Worm (Caenorhabditis elegans) whole organism, young adult: ENCODE results near the gene srx-87.
A peak's percentile ranks its signal among the peaks of the same experiment; 100 is the strongest.

Experiments used
- B0035.1 ChIP-seq: sonication (generic microtip); optimal IDR thresholded peaks from 2 replicates; lab custom pipeline; 2016; ENCODE audit warnings: missing genetic modification characterization, mild to moderate bottlenecking, missing compliant biosample characterization, missing genotype, missing genetic modification reagents
- F22D6.2 ChIP-seq: sonication (generic microtip); optimal IDR thresholded peaks from 2 replicates; lab custom pipeline; 2016; ENCODE audit warnings: mild to moderate bottlenecking, missing genetic modification characterization, missing compliant biosample characterization
- F23B12.7 ChIP-seq: sonication (generic microtip); optimal IDR thresholded peaks from 2 replicates; lab custom pipeline; 2017; ENCODE audit warnings: missing genetic modification characterization, mild to moderate bottlenecking, missing compliant biosample characterization, antibody characterized with exemption, moderate library complexity; ENCODE audit not compliant: insufficient read depth
- K12H6.12 ChIP-seq: fragments of 200-800 bp; sonication (Bioruptor generic); optimal IDR thresholded peaks from 2 replicates; lab custom pipeline; 2018; ENCODE audit warnings: mild to moderate bottlenecking, missing genetic modification characterization, missing compliant biosample characterization
- Y67H2A.10 ChIP-seq: fragments of 200-800 bp; sonication (Bioruptor generic); conservative IDR thresholded peaks from 2 replicates; pipeline ENCODE4 v1.3.6; 2022; ENCODE audit warnings: missing genetic modification reagents, missing genetic modification characterization, missing compliant biosample characterization
- Y95B8A.8 ChIP-seq: fragments of 200-800 bp; sonication (Bioruptor generic); IDR thresholded peaks from 2 replicates; pipeline ENCODE4 v1.3.6; 2022; ENCODE audit warnings: missing genetic modification reagents, missing genetic modification characterization, missing compliant biosample characterization
- aptf-2 ChIP-seq: fragments of 200-800 bp; sonication (Bioruptor generic); conservative IDR thresholded peaks from 2 replicates; pipeline ENCODE4 v1.3.6; 2022; ENCODE audit warnings: missing genetic modification reagents, missing genetic modification characterization, missing compliant biosample characterization
- aptf-3 ChIP-seq: fragments of 200-800 bp; sonication (Bioruptor generic); IDR thresholded peaks from 2 replicates; pipeline ENCODE4 v1.3.6; 2022; ENCODE audit warnings: missing genetic modification characterization, missing compliant biosample characterization
- atf-7 ChIP-seq: sonication (generic microtip); optimal IDR thresholded peaks from 2 replicates; lab custom pipeline; 2017; ENCODE audit warnings: mild to moderate bottlenecking, missing genetic modification characterization, missing compliant biosample characterization
- attf-6 ChIP-seq: fragments of 200-800 bp; sonication (Bioruptor generic); IDR thresholded peaks from 2 replicates; pipeline ENCODE4 v1.3.6; 2022; ENCODE audit warnings: missing genetic modification reagents, missing genetic modification characterization, missing compliant biosample characterization
- bed-1 ChIP-seq: fragments of 200-800 bp; sonication (Bioruptor generic); IDR thresholded peaks from 2 replicates; pipeline ENCODE4 v1.3.6; 2022; ENCODE audit warnings: missing genetic modification reagents, missing genetic modification characterization, missing compliant biosample characterization
- cebp-2 ChIP-seq: fragments of 200-800 bp; sonication (Bioruptor generic); IDR thresholded peaks from 2 replicates; pipeline ENCODE4 v1.3.6; 2022; ENCODE audit warnings: missing genetic modification characterization, missing compliant biosample characterization
- ceh-100 ChIP-seq: fragments of 200-800 bp; sonication (Bioruptor generic); IDR thresholded peaks from 2 replicates; pipeline ENCODE4 v1.3.6; 2022; ENCODE audit warnings: missing genetic modification reagents, missing genetic modification characterization, missing compliant biosample characterization
- ceh-40 ChIP-seq: fragments of 200-800 bp; sonication (Bioruptor generic); IDR thresholded peaks from 2 replicates; pipeline ENCODE4 v1.3.6; 2022; ENCODE audit warnings: missing genetic modification characterization, missing compliant biosample characterization
- ceh-58 ChIP-seq: fragments of 200-800 bp; sonication (Bioruptor generic); IDR thresholded peaks from 2 replicates; pipeline ENCODE4 v1.3.6; 2022; ENCODE audit warnings: missing genetic modification characterization, missing compliant biosample characterization
- dpl-1 ChIP-seq: fragments of 150-350 bp; optimal IDR thresholded peaks from 2 replicates; lab custom pipeline; 2014; ENCODE audit warnings: missing biosample characterization, missing genetic modification reagents, missing genetic modification characterization
- efl-1 ChIP-seq: fragments of 150-350 bp; optimal IDR thresholded peaks from 2 replicates; lab custom pipeline; 2014; ENCODE audit warnings: missing biosample characterization, missing genetic modification reagents, missing genetic modification characterization
- ekl-4 ChIP-seq: fragments of 200-800 bp; sonication (Bioruptor generic); IDR thresholded peaks from 2 replicates; pipeline ENCODE4 v1.3.6; 2022; ENCODE audit warnings: missing genetic modification reagents, missing genetic modification characterization, missing compliant biosample characterization
- fkh-3 ChIP-seq: sonication (generic microtip); optimal IDR thresholded peaks from 2 replicates; lab custom pipeline; 2016; ENCODE audit warnings: mild to moderate bottlenecking, missing genetic modification characterization, missing compliant biosample characterization
- hlh-12 ChIP-seq: sonication (generic microtip); optimal IDR thresholded peaks from 2 replicates; lab custom pipeline; 2016; ENCODE audit warnings: missing genetic modification characterization, missing compliant biosample characterization
- lag-1 ChIP-seq: fragments of 200-800 bp; sonication (Bioruptor generic); IDR thresholded peaks from 2 replicates; pipeline ENCODE4 v1.3.6; 2022; ENCODE audit warnings: missing genetic modification reagents, missing genetic modification characterization, missing compliant biosample characterization
- let-526 ChIP-seq: fragments of 200-800 bp; sonication (Bioruptor generic); IDR thresholded peaks from 2 replicates; pipeline ENCODE4 v1.3.6; 2022; ENCODE audit warnings: missing genetic modification reagents, missing genetic modification characterization, missing compliant biosample characterization
- let-607 ChIP-seq, 2 experiments: fragments of 200-800 bp in 1 of 2; sonication (Bioruptor generic) in 1 of 2; sonication (generic microtip) in 1 of 2; optimal IDR thresholded peaks; 2 replicates each; lab custom pipeline; 2016 to 2018; ENCODE audit warnings: mild to moderate bottlenecking in 2 of 2, missing compliant biosample characterization in 2 of 2, missing genetic modification characterization in 2 of 2, moderate library complexity in 2 of 2, missing genotype in 1 of 2
- lin-26 ChIP-seq: fragments of 200-800 bp; sonication (Bioruptor generic); IDR thresholded peaks from 2 replicates; pipeline ENCODE4 v1.3.6; 2022; ENCODE audit warnings: missing genetic modification reagents, missing genetic modification characterization, missing compliant biosample characterization
- lin-54 ChIP-seq: fragments of 200-800 bp; sonication (Bioruptor generic); optimal IDR thresholded peaks from 2 replicates; lab custom pipeline; 2018; ENCODE audit warnings: mild to moderate bottlenecking, missing genetic modification characterization, missing compliant biosample characterization
- lir-1 ChIP-seq: fragments of 200-800 bp; sonication (Bioruptor generic); conservative IDR thresholded peaks from 2 replicates; pipeline ENCODE4 v1.3.6; 2022; ENCODE audit warnings: missing genetic modification reagents, missing genetic modification characterization, missing compliant biosample characterization
- lsl-1 ChIP-seq: fragments of 200-800 bp; sonication (Bioruptor generic); optimal IDR thresholded peaks from 2 replicates; lab custom pipeline; 2018; ENCODE audit warnings: mild to moderate bottlenecking, missing genetic modification characterization, moderate library complexity, missing compliant biosample characterization
- madf-3 ChIP-seq: fragments of 200-800 bp; sonication (Bioruptor generic); IDR thresholded peaks from 2 replicates; pipeline ENCODE4 v1.3.6; 2022; ENCODE audit warnings: missing genetic modification reagents, missing genetic modification characterization, missing compliant biosample characterization
- madf-6 ChIP-seq: fragments of 200-800 bp; sonication (Bioruptor generic); IDR thresholded peaks from 2 replicates; pipeline ENCODE4 v1.3.6; 2022; ENCODE audit warnings: missing genetic modification reagents, missing genetic modification characterization, missing compliant biosample characterization
- mcd-1 ChIP-seq: fragments of 200-800 bp; sonication (Bioruptor generic); IDR thresholded peaks from 2 replicates; pipeline ENCODE4 v1.3.6; 2022; ENCODE audit warnings: missing genetic modification reagents, missing genetic modification characterization, missing compliant biosample characterization
- mel-28 ChIP-seq: sonication (generic microtip); optimal IDR thresholded peaks from 2 replicates; lab custom pipeline; 2016; ENCODE audit warnings: borderline replicate concordance, mild to moderate bottlenecking, missing genetic modification characterization, missing compliant biosample characterization
- mes-4 ChIP-seq: sonication (generic microtip); optimal IDR thresholded peaks from 2 replicates; lab custom pipeline; 2016; ENCODE audit warnings: missing genotype, missing genetic modification characterization, missing compliant biosample characterization
- mxl-1 ChIP-seq: sonication (generic microtip); optimal IDR thresholded peaks from 2 replicates; lab custom pipeline; 2016; ENCODE audit warnings: missing genetic modification characterization, missing compliant biosample characterization
- nhr-80 ChIP-seq: sonication (generic microtip); optimal IDR thresholded peaks from 2 replicates; lab custom pipeline; 2016; ENCODE audit warnings: missing genetic modification characterization, missing compliant biosample characterization
- rcor-1 ChIP-seq: fragments of 200-800 bp; sonication (Bioruptor generic); IDR thresholded peaks from 2 replicates; pipeline ENCODE4 v1.3.6; 2022; ENCODE audit warnings: missing genetic modification reagents, missing genetic modification characterization, missing compliant biosample characterization
- repo-1 ChIP-seq: sonication (generic microtip); optimal IDR thresholded peaks from 2 replicates; lab custom pipeline; 2017; ENCODE audit warnings: mild to moderate bottlenecking, missing genetic modification characterization, missing compliant biosample characterization
- snpc-1.1 ChIP-seq: sonication (generic microtip); optimal IDR thresholded peaks from 2 replicates; lab custom pipeline; 2017; ENCODE audit warnings: missing genetic modification characterization, mild to moderate bottlenecking, missing compliant biosample characterization, antibody characterized with exemption, moderate library complexity, missing genotype, missing genetic modification reagents; ENCODE audit not compliant: insufficient read depth
- snpc-3.4 ChIP-seq: sonication (generic microtip); optimal IDR thresholded peaks from 2 replicates; lab custom pipeline; 2017; ENCODE audit warnings: missing genetic modification characterization, mild to moderate bottlenecking, missing compliant biosample characterization, antibody characterized with exemption, moderate library complexity, missing genotype, missing genetic modification reagents
- somi-1 ChIP-seq: fragments of 200-800 bp; sonication (Bioruptor generic); optimal IDR thresholded peaks from 2 replicates; lab custom pipeline; 2018; ENCODE audit warnings: mild to moderate bottlenecking, missing genetic modification characterization, missing compliant biosample characterization
- tbp1 ChIP-seq: fragments of 200-800 bp; sonication (Bioruptor generic); optimal IDR thresholded peaks from 2 replicates; lab custom pipeline; 2018; ENCODE audit warnings: mild to moderate bottlenecking, missing genetic modification characterization, missing compliant biosample characterization
- tbx-9 ChIP-seq: sonication (generic microtip); optimal IDR thresholded peaks from 2 replicates; lab custom pipeline; 2016; ENCODE audit warnings: borderline replicate concordance, missing genetic modification characterization, inconsistent platforms, missing compliant biosample characterization
- tlf-1 ChIP-seq: fragments of 200-800 bp; sonication (Bioruptor generic); optimal IDR thresholded peaks from 2 replicates; lab custom pipeline; 2018; ENCODE audit warnings: mild to moderate bottlenecking, missing genetic modification characterization, missing compliant biosample characterization
- zim-3 ChIP-seq: sonication (generic microtip); optimal IDR thresholded peaks from 2 replicates; lab custom pipeline; 2017; ENCODE audit warnings: mild to moderate bottlenecking, missing genetic modification characterization, moderate library complexity, missing compliant biosample characterization
- ztf-18 ChIP-seq: sonication (generic microtip); optimal IDR thresholded peaks from 2 replicates; lab custom pipeline; 2016; ENCODE audit warnings: missing genotype, mild to moderate bottlenecking, missing genetic modification characterization, missing compliant biosample characterization
- ztf-26 ChIP-seq: sonication (generic microtip); optimal IDR thresholded peaks from 2 replicates; lab custom pipeline; 2017; ENCODE audit warnings: missing genetic modification characterization, missing compliant biosample characterization

The srx-87 gene

DNA sequence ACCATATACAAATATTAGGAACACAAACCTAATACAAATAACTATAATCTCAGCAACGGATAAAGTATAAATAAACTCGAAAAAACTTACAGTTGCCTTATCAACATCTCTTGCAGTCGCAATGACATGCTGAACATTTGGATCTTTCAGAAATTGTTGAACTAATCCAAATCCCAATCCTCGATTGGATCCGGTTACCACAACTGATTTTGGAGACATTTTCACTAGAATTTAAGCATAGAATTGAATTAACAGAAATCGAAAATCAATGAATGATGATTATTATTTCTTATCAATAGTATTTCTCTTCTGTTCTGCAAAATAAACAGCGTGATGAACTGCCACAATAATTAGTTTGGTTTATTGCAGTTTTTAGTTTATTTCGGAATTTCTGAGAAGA, 44.5 kb upstream of the srx-87 start, which contains the start of the genes C55A6.11 and C55A6.7:
Gene C55A6.11, plus strand, starts transcription at position 301 of the 400 bp plus-strand sequence.
Gene C55A6.7, minus strand, starts transcription at position 316 of the 400 bp plus-strand sequence.
- TF ChIP-seq somi-1 (GFP tag; lab: Kevin White, UChicago): no peak
- no peak for TF ChIP-seq tbp1 (GFP tag; lab: Kevin White, UChicago)
- TF ChIP-seq hlh-12 (tag; lab: Kevin White, UChicago): no peak
- TF ChIP-seq mes-4 (tag; lab: Kevin White, UChicago): no peak
- TF ChIP-seq bed-1 (GFP tag; lab: Robert Waterston, UW): no peak
- TF ChIP-seq aptf-3 (GFP tag; lab: Robert Waterston, UW): no peak
- no peak for TF ChIP-seq lir-1 (GFP tag; lab: Robert Waterston, UW)
- no peak for TF ChIP-seq fkh-3 (tag; lab: Kevin White, UChicago)
- no peak for TF ChIP-seq madf-3 (GFP tag; lab: Robert Waterston, UW)
- no peak for TF ChIP-seq mel-28 (tag; lab: Kevin White, UChicago)
- TF ChIP-seq mxl-1 (tag; lab: Kevin White, UChicago): no peak
- TF ChIP-seq let-526 (GFP tag; lab: Robert Waterston, UW): no peak
- no peak for TF ChIP-seq ceh-40 (GFP tag; lab: Robert Waterston, UW)

DNA sequence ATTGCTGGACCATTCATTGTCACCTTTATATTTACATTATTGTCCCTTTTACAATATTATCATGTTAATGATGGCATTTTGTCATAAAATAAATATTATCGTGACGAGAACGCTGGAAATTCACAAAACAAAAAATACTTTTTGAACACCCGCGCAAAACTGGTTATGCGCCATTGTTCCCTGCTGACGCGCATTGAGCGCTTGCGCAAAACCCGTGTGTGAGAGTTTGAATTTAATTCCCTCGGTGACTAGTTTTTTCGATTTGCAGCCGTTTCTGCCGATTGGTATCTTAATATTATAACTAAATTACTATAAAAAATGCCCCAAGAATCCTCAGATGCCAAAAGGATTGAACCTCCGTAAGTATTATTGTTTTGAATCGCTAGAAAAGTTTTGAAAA, 43.2 kb upstream of the srx-87 start, which contains the start of gene pafo-1:
Gene pafo-1, plus strand, starts transcription at position 256 of the 400 bp plus-strand sequence.
- peak; percentile 82 for TF ChIP-seq Y95B8A.8 (GFP tag; lab: Robert Waterston, UW)
- TF ChIP-seq aptf-2 (GFP tag; lab: Robert Waterston, UW): no peak
- peak; percentile 84 for TF ChIP-seq ceh-100 (GFP tag; lab: Robert Waterston, UW)
- TF ChIP-seq mxl-1 (tag; lab: Kevin White, UChicago): no peak
- TF ChIP-seq lir-1 (GFP tag; lab: Robert Waterston, UW): 0 out of 2 replicates have a peak, but pooled peaks have one; percentile 42
- TF ChIP-seq let-607 (tag; optimal IDR thresholded peaks at IDR 0.05; lab: Kevin White, UChicago): peak in 1 of 2 experiments; percentile 16
- peak; percentile 100 for TF ChIP-seq lin-54 (GFP tag; lab: Kevin White, UChicago)
- TF ChIP-seq hlh-12 (tag; lab: Kevin White, UChicago): no peak
- TF ChIP-seq repo-1 (tag; lab: Kevin White, UChicago): peak; percentile 85
- no peak for TF ChIP-seq ceh-58 (GFP tag; lab: Robert Waterston, UW)
- TF ChIP-seq snpc-1.1 (tag; lab: Kevin White, UChicago): peak; percentile 47
- TF ChIP-seq mcd-1: peak; percentile 91
- peak; percentile 99 for TF ChIP-seq ztf-18
- TF ChIP-seq ceh-40 (GFP tag; lab: Robert Waterston, UW): no peak
- TF ChIP-seq tbx-9 (tag; lab: Kevin White, UChicago): no peak
- peak; percentile 42 for TF ChIP-seq K12H6.12 (tag; lab: Kevin White, UChicago)
- no peak for TF ChIP-seq aptf-3 (GFP tag; lab: Robert Waterston, UW)
- peak; percentile 42 for TF ChIP-seq atf-7 (tag; lab: Kevin White, UChicago)
- TF ChIP-seq lin-26 (GFP tag; lab: Robert Waterston, UW): no peak
- 0 out of 2 replicates have a peak, but pooled peaks have one; percentile 12 for TF ChIP-seq Y67H2A.10
- TF ChIP-seq ekl-4 (GFP tag; lab: Robert Waterston, UW): peak; percentile 78
- TF ChIP-seq lsl-1 (GFP tag; lab: Kevin White, UChicago): peak; percentile 72
- peak; percentile 66 for TF ChIP-seq tbp1 (GFP tag; lab: Kevin White, UChicago)
- peak; percentile 35 for TF ChIP-seq B0035.1 (tag; lab: Kevin White, UChicago)
- peak; percentile 90 for TF ChIP-seq efl-1 (GFP tag; lab: Kevin White, UChicago)
- peak; percentile 88 for TF ChIP-seq rcor-1
- TF ChIP-seq lag-1 (GFP tag; lab: Robert Waterston, UW): no peak
- TF ChIP-seq tlf-1 (GFP tag; lab: Kevin White, UChicago): peak; percentile 76
- TF ChIP-seq attf-6 (GFP tag; lab: Robert Waterston, UW): peak; percentile 54; the same call in 1 of the 2 replicates
- peak; percentile 69 for TF ChIP-seq ztf-26 (tag; lab: Kevin White, UChicago)
- TF ChIP-seq nhr-80 (tag; lab: Kevin White, UChicago): peak; percentile 27
- peak; percentile 30 for TF ChIP-seq F23B12.7 (tag; lab: Kevin White, UChicago)
- TF ChIP-seq cebp-2: no peak
- TF ChIP-seq somi-1 (GFP tag; lab: Kevin White, UChicago): peak; percentile 23
- peak; percentile 95 for TF ChIP-seq dpl-1 (GFP tag; lab: Kevin White, UChicago)
- peak; percentile 45 for TF ChIP-seq F22D6.2 (tag; lab: Kevin White, UChicago)
- peak; percentile 57 for TF ChIP-seq snpc-3.4
- TF ChIP-seq madf-6 (GFP tag; lab: Robert Waterston, UW): peak; percentile 81
- no peak for TF ChIP-seq zim-3 (tag; lab: Kevin White, UChicago)
